Worm (Caenorhabditis elegans) whole organism, L4 larva: ENCODE results near the gene sahd-1.
A peak's percentile ranks its signal among the peaks of the same experiment; 100 is the strongest.
"Not testable (repeated sequence)": the region's sequence is repeated elsewhere in the genome, so short reads cannot be mapped to it uniquely, and the experiment has no call there.

Experiments
- D1046.2 ChIP-seq: fragments of 200-800 bp; sonication (Bioruptor generic); IDR thresholded peaks from 2 replicates; pipeline ENCODE4 v1.3.6; 2022; ENCODE audit warnings: missing genetic modification characterization, missing compliant biosample characterization
- T20F7.1 ChIP-seq: fragments of 200-800 bp; sonication (Bioruptor generic); optimal IDR thresholded peaks from 2 replicates; lab custom pipeline; 2018; ENCODE audit warnings: mild to moderate bottlenecking, missing genetic modification characterization, missing compliant biosample characterization
- T26A8.4 ChIP-seq: fragments of 200-800 bp; sonication (Bioruptor generic); IDR thresholded peaks from 2 replicates; pipeline ENCODE4 v1.3.6; 2022; ENCODE audit warnings: missing genetic modification characterization, missing compliant biosample characterization
- Y105C5A.15 ChIP-seq: fragments of 200-800 bp; sonication (Bioruptor generic); IDR thresholded peaks from 2 replicates; pipeline ENCODE4 v1.3.6; 2022; ENCODE audit warnings: missing genetic modification characterization, missing compliant biosample characterization
- arid-1 ChIP-seq: fragments of 200-800 bp; sonication (Bioruptor generic); conservative IDR thresholded peaks from 2 replicates; pipeline ENCODE4 v1.3.6; 2022; ENCODE audit warnings: missing genetic modification reagents, missing genetic modification characterization, missing compliant biosample characterization
- ceh-28 ChIP-seq: fragments of 150-350 bp; optimal IDR thresholded peaks from 2 replicates; lab custom pipeline; 2014; ENCODE audit warnings: missing biosample characterization, missing genetic modification reagents, missing genetic modification characterization
- ceh-44 ChIP-seq: fragments of 200-800 bp; sonication (Bioruptor generic); IDR thresholded peaks from 2 replicates; pipeline ENCODE4 v1.3.6; 2022; ENCODE audit warnings: missing genetic modification reagents, missing genetic modification characterization, missing compliant biosample characterization
- ceh-62 ChIP-seq: sonication (generic microtip); optimal IDR thresholded peaks from 2 replicates; lab custom pipeline; 2017; ENCODE audit warnings: missing biosample characterization, missing genetic modification characterization
- ceh-82 ChIP-seq: sonication (generic microtip); optimal IDR thresholded peaks from 2 replicates; lab custom pipeline; 2017; ENCODE audit warnings: missing biosample characterization, missing genetic modification characterization
- cey-2 ChIP-seq: sonication (generic microtip); optimal IDR thresholded peaks from 3 replicates; lab custom pipeline; 2017; ENCODE audit warnings: missing genetic modification characterization, mild to moderate bottlenecking, missing compliant biosample characterization, antibody characterized with exemption, borderline replicate concordance; ENCODE audit not compliant: insufficient read depth
- daf-19 ChIP-seq: fragments of 200-800 bp; sonication (Bioruptor generic); conservative IDR thresholded peaks from 2 replicates; pipeline ENCODE4 v1.3.6; 2022; ENCODE audit warnings: missing genetic modification characterization, missing compliant biosample characterization
- daf-8 ChIP-seq: fragments of 200-800 bp; sonication (Bioruptor generic); IDR thresholded peaks from 2 replicates; pipeline ENCODE4 v1.3.6; 2022; ENCODE audit warnings: missing genetic modification characterization, missing compliant biosample characterization
- dmd-9 ChIP-seq: fragments of 200-800 bp; sonication (Bioruptor generic); IDR thresholded peaks from 2 replicates; pipeline ENCODE4 v1.3.6; 2022; ENCODE audit warnings: missing genetic modification reagents, missing genetic modification characterization, missing compliant biosample characterization
- duxl-1 ChIP-seq: sonication (generic microtip); optimal IDR thresholded peaks from 2 replicates; lab custom pipeline; 2016; ENCODE audit warnings: mild to moderate bottlenecking, missing genetic modification characterization, moderate library complexity, missing compliant biosample characterization; ENCODE audit not compliant: poor library complexity
- fkh-10 ChIP-seq: fragments of 150-350 bp; optimal IDR thresholded peaks from 2 replicates; lab custom pipeline; 2014; ENCODE audit warnings: missing biosample characterization, missing genetic modification reagents, missing genetic modification characterization
- gei-8 ChIP-seq: fragments of 200-800 bp; sonication (Bioruptor generic); optimal IDR thresholded peaks from 2 replicates; lab custom pipeline; 2018; ENCODE audit warnings: mild to moderate bottlenecking, missing genetic modification characterization, missing compliant biosample characterization
- hif-1 ChIP-seq, 2 experiments: sonication (generic microtip); optimal IDR thresholded peaks; 2 replicates each; lab custom pipeline; 2016 to 2017; ENCODE audit warnings: missing compliant biosample characterization in 2 of 2, missing genetic modification characterization in 2 of 2, missing genetic modification reagents in 2 of 2, missing genotype in 2 of 2, mild to moderate bottlenecking in 1 of 2
- hlh-11 ChIP-seq: fragments of 200-800 bp; sonication (Bioruptor generic); optimal IDR thresholded peaks from 2 replicates; lab custom pipeline; 2018; ENCODE audit warnings: mild to moderate bottlenecking, missing genetic modification characterization, missing compliant biosample characterization
- jun-1 ChIP-seq: fragments of 150-350 bp; optimal IDR thresholded peaks from 2 replicates; lab custom pipeline; 2014; ENCODE audit warnings: missing biosample characterization, missing genetic modification reagents, missing genetic modification characterization
- lin-39 ChIP-seq: fragments of 150-350 bp; optimal IDR thresholded peaks from 2 replicates; lab custom pipeline; 2014; ENCODE audit warnings: missing biosample characterization, missing genetic modification reagents, missing genetic modification characterization
- lir-3 ChIP-seq: sonication (generic microtip); optimal IDR thresholded peaks from 2 replicates; lab custom pipeline; 2016; ENCODE audit warnings: mild to moderate bottlenecking, missing genetic modification characterization, missing compliant biosample characterization
- madf-5 ChIP-seq, 2 experiments: fragments of 200-800 bp; sonication (Bioruptor generic); IDR thresholded peaks; 2 replicates each; pipeline ENCODE4 v1.3.6; 2022; ENCODE audit warnings: missing compliant biosample characterization in 2 of 2, missing genetic modification characterization in 2 of 2
- madf-9 ChIP-seq: fragments of 200-800 bp; sonication (Bioruptor generic); conservative IDR thresholded peaks from 2 replicates; pipeline ENCODE4 v1.3.6; 2022; ENCODE audit warnings: missing genetic modification reagents, missing genetic modification characterization, missing compliant biosample characterization
- mxl-2 ChIP-seq: fragments of 200-800 bp; sonication (Bioruptor generic); conservative IDR thresholded peaks from 2 replicates; pipeline ENCODE4 v1.3.6; 2022; ENCODE audit warnings: missing genetic modification reagents, missing genetic modification characterization, missing compliant biosample characterization
- nhr-10 ChIP-seq: fragments of 150-350 bp; optimal IDR thresholded peaks from 2 replicates; lab custom pipeline; 2014; ENCODE audit warnings: missing biosample characterization, missing genetic modification characterization
- nhr-102 ChIP-seq: sonication (generic microtip); optimal IDR thresholded peaks from 2 replicates; lab custom pipeline; 2016; ENCODE audit warnings: mild to moderate bottlenecking, missing genetic modification characterization, moderate library complexity, missing compliant biosample characterization
- nhr-11 ChIP-seq: fragments of 150-350 bp; optimal IDR thresholded peaks from 2 replicates; lab custom pipeline; 2014; ENCODE audit warnings: missing biosample characterization, missing genetic modification characterization
- nhr-111 ChIP-seq: fragments of 200-800 bp; sonication (Bioruptor generic); optimal IDR thresholded peaks from 2 replicates; lab custom pipeline; 2018; ENCODE audit warnings: mild to moderate bottlenecking, missing genetic modification characterization, missing compliant biosample characterization
- nhr-237 ChIP-seq: sonication (generic microtip); optimal IDR thresholded peaks from 2 replicates; lab custom pipeline; 2017; ENCODE audit warnings: missing biosample characterization, missing genetic modification characterization
- nhr-25 ChIP-seq: sonication (generic microtip); optimal IDR thresholded peaks from 2 replicates; lab custom pipeline; 2017; ENCODE audit warnings: missing genetic modification characterization, mild to moderate bottlenecking, missing compliant biosample characterization, antibody characterized with exemption, moderate library complexity, borderline replicate concordance; ENCODE audit not compliant: insufficient read depth
- nhr-6 ChIP-seq: fragments of 150-350 bp; optimal IDR thresholded peaks from 2 replicates; lab custom pipeline; 2014; ENCODE audit warnings: missing biosample characterization, missing genetic modification characterization
- nhr-76 ChIP-seq: fragments of 150-350 bp; optimal IDR thresholded peaks from 2 replicates; lab custom pipeline; 2014; ENCODE audit warnings: missing biosample characterization, missing genetic modification characterization
- nhr-77 ChIP-seq: fragments of 150-350 bp; optimal IDR thresholded peaks from 2 replicates; lab custom pipeline; 2014; ENCODE audit warnings: missing biosample characterization, missing genetic modification characterization
- saeg-2 ChIP-seq: fragments of 200-800 bp; sonication (Bioruptor generic); IDR thresholded peaks from 2 replicates; pipeline ENCODE4 v1.3.6; 2022; ENCODE audit warnings: missing genetic modification reagents, missing genetic modification characterization, missing compliant biosample characterization
- skn-1 ChIP-seq: fragments of 150-350 bp; optimal IDR thresholded peaks from 2 replicates; lab custom pipeline; 2014; ENCODE audit warnings: missing biosample characterization, missing genetic modification characterization
- spr-1 ChIP-seq: sonication (generic microtip); optimal IDR thresholded peaks from 2 replicates; lab custom pipeline; 2016; ENCODE audit warnings: mild to moderate bottlenecking, missing genetic modification characterization, missing compliant biosample characterization
- tag-97 ChIP-seq: fragments of 200-800 bp; sonication (Bioruptor generic); IDR thresholded peaks from 2 replicates; pipeline ENCODE4 v1.3.6; 2022; ENCODE audit warnings: missing genetic modification characterization, missing compliant biosample characterization
- tra-1 ChIP-seq: fragments of 200-800 bp; sonication (Bioruptor generic); IDR thresholded peaks from 2 replicates; pipeline ENCODE4 v1.3.6; 2022; ENCODE audit warnings: missing genetic modification reagents, missing genetic modification characterization, missing compliant biosample characterization
- zag-1 ChIP-seq: fragments of 150-350 bp; optimal IDR thresholded peaks from 2 replicates; lab custom pipeline; 2014; ENCODE audit warnings: missing biosample characterization, missing genetic modification characterization
- zfp-2 ChIP-seq: sonication (generic microtip); optimal IDR thresholded peaks from 2 replicates; lab custom pipeline; 2016; ENCODE audit warnings: mild to moderate bottlenecking, missing genetic modification characterization, missing compliant biosample characterization

The sahd-1 gene

DNA sequence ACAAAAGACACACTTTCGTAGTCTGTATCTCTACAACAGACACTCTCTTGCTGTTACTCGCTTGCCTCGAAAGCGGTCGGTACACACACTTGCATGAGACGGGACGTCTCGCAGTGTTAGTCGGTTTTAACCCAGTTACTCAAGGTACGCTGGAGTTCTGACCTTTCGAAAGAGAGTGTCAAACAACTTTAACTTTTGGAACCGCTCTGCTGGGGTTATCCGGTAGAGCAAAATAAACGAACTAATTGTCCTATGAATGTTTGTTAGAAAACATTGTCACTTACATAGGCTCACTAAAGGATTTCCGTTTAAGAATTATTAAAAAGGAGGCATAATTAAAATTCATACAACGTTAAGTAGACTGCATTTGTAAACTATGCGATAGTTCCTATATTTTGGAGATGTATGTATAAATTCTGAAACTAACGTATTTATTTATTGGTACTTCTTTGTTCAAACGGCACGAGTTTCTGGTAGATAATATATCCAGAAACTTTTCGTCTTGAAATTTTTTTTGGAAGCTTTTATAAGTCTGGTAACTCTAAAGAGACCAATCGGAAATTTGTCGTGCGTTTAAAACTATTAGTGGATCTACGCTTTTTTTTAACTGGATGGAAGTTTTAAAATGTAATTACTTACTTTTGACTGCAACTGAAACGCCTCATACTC, 28.9 kb upstream of the sahd-1 start (continued):
- TF ChIP-seq nhr-10 (tag; lab: Kevin White, UChicago), result peak; percentile 96
- TF ChIP-seq mxl-2 (GFP tag; lab: Robert Waterston, UW), result peak; percentile 85; the same call in 1 of the 2 replicates
- peak; percentile 97 for TF ChIP-seq hlh-11 (tag; lab: Kevin White, UChicago)
- peak; percentile 79 for TF ChIP-seq zfp-2 (tag; lab: Kevin White, UChicago)
- TF ChIP-seq ceh-44 (GFP tag; lab: Robert Waterston, UW), result peak; percentile 94
- peak; percentile 97 for TF ChIP-seq nhr-77 (tag; lab: Kevin White, UChicago)
- TF ChIP-seq tra-1, result peak; percentile 96

- TF ChIP-seq madf-5 (GFP tag; IDR thresholded peaks at IDR 0.05; lab: Robert Waterston, UW) (no peak), arid-1 (GFP tag; lab: Robert Waterston, UW) (no peak)
These were observed 26.9 kb upstream of the sahd-1 start, which contains the start of gene C17C3.24 for ce11 chrII:5541685-5542084. Gene C17C3.24, minus strand, starts transcription at chrII:5541785.

- not testable (repeated sequence) for TF ChIP-seq ceh-82 (tag; lab: Kevin White, UChicago); hif-1 (tag; optimal IDR thresholded peaks at IDR 0.05; lab: Kevin White, UChicago); gei-8 (GFP tag; lab: Kevin White, UChicago)
These were observed 25.4 kb upstream of the sahd-1 start, which contains the start of gene hlh-27 for ce11 chrII:5540113-5540512. Gene hlh-27, minus strand, starts transcription at chrII:5540213.

DNA sequence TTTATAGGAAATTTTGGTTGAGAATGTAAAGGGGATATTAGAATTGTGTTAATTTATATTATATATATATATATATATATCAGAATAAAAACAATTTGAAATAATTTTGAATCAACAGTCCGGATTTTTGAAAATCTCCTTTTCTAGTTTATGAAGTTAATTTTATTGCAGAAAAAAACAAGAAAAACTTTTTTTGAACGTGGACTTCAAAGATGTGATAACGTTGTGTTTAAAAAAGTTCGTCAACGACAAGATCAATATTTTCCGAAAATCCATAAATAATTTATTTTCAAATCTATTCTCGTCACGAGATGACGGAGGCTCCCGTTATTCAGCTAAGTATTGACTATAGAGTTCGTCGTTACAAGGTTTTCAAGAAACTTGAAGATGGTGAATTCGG, 22.8 kb upstream of the sahd-1 start, which contains the start of gene C17C3.11:
Gene C17C3.11 (plus strand): TSS at position 301 of the 400 bp plus-strand sequence.
- TF ChIP-seq fkh-10 (no peak), daf-19 (no peak), zag-1 (no peak), T26A8.4 (GFP tag; lab: Robert Waterston, UW) (no peak)

ce11 chrII:5537078-5537477, 22.3 kb upstream of the sahd-1 start:
- no peak for TF ChIP-seq nhr-102 (tag; lab: Kevin White, UChicago)
- no peak for TF ChIP-seq jun-1 (tag; lab: Kevin White, UChicago)
- TF ChIP-seq madf-5 (GFP tag; IDR thresholded peaks at IDR 0.05; lab: Robert Waterston, UW), result no peak
- no peak for TF ChIP-seq madf-9 (GFP tag; lab: Robert Waterston, UW)
- no peak for TF ChIP-seq ceh-28 (tag; lab: Kevin White, UChicago)
- peak; percentile 65 for TF ChIP-seq spr-1
- TF ChIP-seq daf-8, result no peak
- peak; percentile 61 for TF ChIP-seq T20F7.1
- TF ChIP-seq tra-1, result no peak

- not testable (repeated sequence) for TF ChIP-seq lir-3; cey-2 (tag; lab: Kevin White, UChicago); nhr-111
These were observed 20.2 kb upstream of the sahd-1 start, which contains the start of gene hlh-25 for ce11 chrII:5534939-5535338. Gene hlh-25, plus strand, starts transcription at chrII:5535239.

DNA sequence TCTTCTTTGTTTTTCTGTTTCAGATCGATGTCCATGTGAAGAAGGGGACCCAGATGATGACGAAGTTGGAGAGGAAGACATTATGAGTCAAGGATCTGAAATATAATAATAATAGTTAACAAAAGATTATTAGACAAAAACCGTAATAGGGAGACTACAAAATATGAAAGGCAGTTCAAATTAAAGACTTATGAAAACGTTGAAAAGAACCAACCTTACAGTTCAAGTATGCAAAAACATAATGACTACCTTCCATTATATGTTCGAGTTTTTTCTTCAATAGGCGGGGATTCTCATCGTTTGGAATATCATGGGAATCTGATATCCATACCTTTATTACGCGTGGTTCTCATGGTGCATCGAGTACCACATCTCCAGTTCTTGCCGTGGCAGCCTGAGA, 18.9 kb upstream of the sahd-1 start, which contains the start of gene hlh-26:
Gene hlh-26 (minus strand): TSS at position 101 of the 400 bp plus-strand sequence.
- TF ChIP-seq lin-39 (no peak), nhr-25 (no peak), nhr-237 (tag; lab: Kevin White, UChicago) (no peak), duxl-1 (no peak), Y105C5A.15 (GFP tag; lab: Robert Waterston, UW) (no peak), skn-1 (tag; lab: Kevin White, UChicago) (no peak), dmd-9 (GFP tag; lab: Robert Waterston, UW) (no peak), nhr-6 (tag; lab: Kevin White, UChicago) (no peak), tag-97 (GFP tag; lab: Robert Waterston, UW) (no peak), nhr-76 (tag; lab: Kevin White, UChicago) (no peak), nhr-11 (tag; lab: Kevin White, UChicago) (no peak), saeg-2 (GFP tag; lab: Robert Waterston, UW) (no peak), D1046.2 (GFP tag; lab: Robert Waterston, UW) (no peak), ceh-62 (tag; lab: Kevin White, UChicago) (no peak), daf-19 (no peak), zfp-2 (tag; lab: Kevin White, UChicago) (no peak)
